Worm (Caenorhabditis elegans) whole organism, young adult: ENCODE data around the gene C50C3.1.

Experiments
- B0019.2 ChIP-seq: fragments of 200-800 bp; sonication (Bioruptor generic); conservative IDR thresholded peaks from 2 replicates; pipeline ENCODE4 v1.3.6; 2022; ENCODE audit warnings: missing genetic modification reagents, missing genetic modification characterization, missing compliant biosample characterization
- B0035.1 ChIP-seq: sonication (generic microtip); optimal IDR thresholded peaks from 2 replicates; lab custom pipeline; 2016; ENCODE audit warnings: missing genetic modification characterization, mild to moderate bottlenecking, missing compliant biosample characterization, missing genotype, missing genetic modification reagents
- B0336.3 ChIP-seq: fragments of 200-800 bp; sonication (Bioruptor generic); IDR thresholded peaks from 2 replicates; pipeline ENCODE4 v1.3.6; 2022; ENCODE audit warnings: missing genetic modification characterization, missing compliant biosample characterization
- C17E4.6 ChIP-seq: fragments of 200-800 bp; sonication (Bioruptor generic); IDR thresholded peaks from 2 replicates; pipeline ENCODE4 v1.3.6; 2022; ENCODE audit warnings: missing genetic modification reagents, missing genetic modification characterization, missing compliant biosample characterization
- D2030.7 ChIP-seq: fragments of 200-800 bp; sonication (Bioruptor generic); IDR thresholded peaks from 2 replicates; pipeline ENCODE4 v1.3.6; 2022; ENCODE audit warnings: missing genetic modification reagents, missing genetic modification characterization, missing compliant biosample characterization
- F22D6.2 ChIP-seq: sonication (generic microtip); optimal IDR thresholded peaks from 2 replicates; lab custom pipeline; 2016; ENCODE audit warnings: mild to moderate bottlenecking, missing genetic modification characterization, missing compliant biosample characterization
- F23B12.7 ChIP-seq: sonication (generic microtip); optimal IDR thresholded peaks from 2 replicates; lab custom pipeline; 2017; ENCODE audit warnings: missing genetic modification characterization, mild to moderate bottlenecking, missing compliant biosample characterization, antibody characterized with exemption, moderate library complexity; ENCODE audit not compliant: insufficient read depth
- F49E8.2 ChIP-seq: sonication (generic microtip); optimal IDR thresholded peaks from 3 replicates; lab custom pipeline; 2017; ENCODE audit warnings: missing genetic modification characterization, mild to moderate bottlenecking, missing compliant biosample characterization, antibody characterized with exemption, moderate library complexity; ENCODE audit not compliant: insufficient read depth
- Y53F4B.3 ChIP-seq: fragments of 200-800 bp; sonication (Bioruptor generic); IDR thresholded peaks from 2 replicates; pipeline ENCODE4 v1.3.6; 2022; ENCODE audit warnings: missing genetic modification reagents, missing genetic modification characterization, missing compliant biosample characterization
- Y53G8AR.9 ChIP-seq: fragments of 200-800 bp; sonication (Bioruptor generic); conservative IDR thresholded peaks from 2 replicates; pipeline ENCODE4 v1.3.6; 2022; ENCODE audit warnings: missing genetic modification reagents, missing genetic modification characterization, missing compliant biosample characterization
- Y56A3A.18 ChIP-seq: fragments of 200-800 bp; sonication (Bioruptor generic); IDR thresholded peaks from 2 replicates; pipeline ENCODE4 v1.3.6; 2022; ENCODE audit warnings: missing genetic modification reagents, missing genetic modification characterization, missing compliant biosample characterization
- Y95B8A.8 ChIP-seq: fragments of 200-800 bp; sonication (Bioruptor generic); IDR thresholded peaks from 2 replicates; pipeline ENCODE4 v1.3.6; 2022; ENCODE audit warnings: missing genetic modification reagents, missing genetic modification characterization, missing compliant biosample characterization
- ZK185.1 ChIP-seq: sonication (generic microtip); optimal IDR thresholded peaks from 2 replicates; lab custom pipeline; 2016; ENCODE audit warnings: mild to moderate bottlenecking, missing genetic modification characterization, missing compliant biosample characterization; ENCODE audit not compliant: poor library complexity, severe bottlenecking
- akir-1 ChIP-seq: fragments of 200-800 bp; sonication (Bioruptor generic); optimal IDR thresholded peaks from 2 replicates; lab custom pipeline; 2018; ENCODE audit warnings: mild to moderate bottlenecking, missing genetic modification characterization, moderate library complexity, missing compliant biosample characterization
- aptf-3 ChIP-seq: fragments of 200-800 bp; sonication (Bioruptor generic); IDR thresholded peaks from 2 replicates; pipeline ENCODE4 v1.3.6; 2022; ENCODE audit warnings: missing genetic modification characterization, missing compliant biosample characterization
- atf-7 ChIP-seq: sonication (generic microtip); optimal IDR thresholded peaks from 2 replicates; lab custom pipeline; 2017; ENCODE audit warnings: mild to moderate bottlenecking, missing genetic modification characterization, missing compliant biosample characterization
- attf-3 ChIP-seq: fragments of 200-800 bp; sonication (Bioruptor generic); conservative IDR thresholded peaks from 2 replicates; pipeline ENCODE4 v1.3.6; 2022; ENCODE audit warnings: missing genetic modification reagents, missing genetic modification characterization, missing compliant biosample characterization
- ceh-40 ChIP-seq: fragments of 200-800 bp; sonication (Bioruptor generic); IDR thresholded peaks from 2 replicates; pipeline ENCODE4 v1.3.6; 2022; ENCODE audit warnings: missing genetic modification characterization, missing compliant biosample characterization
- ceh-58 ChIP-seq: fragments of 200-800 bp; sonication (Bioruptor generic); IDR thresholded peaks from 2 replicates; pipeline ENCODE4 v1.3.6; 2022; ENCODE audit warnings: missing genetic modification characterization, missing compliant biosample characterization
- ceh-91 ChIP-seq: fragments of 200-800 bp; sonication (Bioruptor generic); IDR thresholded peaks from 2 replicates; pipeline ENCODE4 v1.3.6; 2022; ENCODE audit warnings: missing genetic modification reagents, missing genetic modification characterization, missing compliant biosample characterization
- die-1 ChIP-seq: sonication (generic microtip); optimal IDR thresholded peaks from 2 replicates; lab custom pipeline; 2016; ENCODE audit warnings: missing genotype, mild to moderate bottlenecking, missing genetic modification characterization, missing compliant biosample characterization
- dox-1 ChIP-seq: fragments of 200-800 bp; sonication (Bioruptor generic); IDR thresholded peaks from 2 replicates; pipeline ENCODE4 v1.3.6; 2022; ENCODE audit warnings: missing genetic modification reagents, missing genetic modification characterization, missing compliant biosample characterization
- egrh-3 ChIP-seq: fragments of 200-800 bp; sonication (Bioruptor generic); IDR thresholded peaks from 2 replicates; pipeline ENCODE4 v1.3.6; 2022; ENCODE audit warnings: missing genetic modification reagents, missing genetic modification characterization, missing compliant biosample characterization
- ets-4 ChIP-seq: fragments of 200-800 bp; sonication (Bioruptor generic); optimal IDR thresholded peaks from 2 replicates; lab custom pipeline; 2018; ENCODE audit warnings: mild to moderate bottlenecking, missing genetic modification characterization, missing compliant biosample characterization
- him-1 ChIP-seq: sonication (generic microtip); optimal IDR thresholded peaks from 2 replicates; lab custom pipeline; 2016; ENCODE audit warnings: missing genotype, missing genetic modification reagents, missing genetic modification characterization, missing compliant biosample characterization
- hlh-12 ChIP-seq: sonication (generic microtip); optimal IDR thresholded peaks from 2 replicates; lab custom pipeline; 2016; ENCODE audit warnings: missing genetic modification characterization, missing compliant biosample characterization
- hmg-20 ChIP-seq: fragments of 200-800 bp; sonication (Bioruptor generic); IDR thresholded peaks from 2 replicates; pipeline ENCODE4 v1.3.6; 2022; ENCODE audit warnings: missing genetic modification reagents, missing genetic modification characterization, missing compliant biosample characterization
- let-526 ChIP-seq: fragments of 200-800 bp; sonication (Bioruptor generic); IDR thresholded peaks from 2 replicates; pipeline ENCODE4 v1.3.6; 2022; ENCODE audit warnings: missing genetic modification reagents, missing genetic modification characterization, missing compliant biosample characterization
- lin-54 ChIP-seq: fragments of 200-800 bp; sonication (Bioruptor generic); optimal IDR thresholded peaks from 2 replicates; lab custom pipeline; 2018; ENCODE audit warnings: mild to moderate bottlenecking, missing genetic modification characterization, missing compliant biosample characterization
- madf-10 ChIP-seq: sonication (generic microtip); optimal IDR thresholded peaks from 2 replicates; lab custom pipeline; 2016; ENCODE audit warnings: mild to moderate bottlenecking, missing genetic modification characterization, missing compliant biosample characterization
- mcd-1 ChIP-seq: fragments of 200-800 bp; sonication (Bioruptor generic); IDR thresholded peaks from 2 replicates; pipeline ENCODE4 v1.3.6; 2022; ENCODE audit warnings: missing genetic modification reagents, missing genetic modification characterization, missing compliant biosample characterization
- mel-28 ChIP-seq: sonication (generic microtip); optimal IDR thresholded peaks from 2 replicates; lab custom pipeline; 2016; ENCODE audit warnings: borderline replicate concordance, mild to moderate bottlenecking, missing genetic modification characterization, missing compliant biosample characterization
- mes-4 ChIP-seq: sonication (generic microtip); optimal IDR thresholded peaks from 2 replicates; lab custom pipeline; 2016; ENCODE audit warnings: missing genotype, missing genetic modification characterization, missing compliant biosample characterization
- mxl-1 ChIP-seq: sonication (generic microtip); optimal IDR thresholded peaks from 2 replicates; lab custom pipeline; 2016; ENCODE audit warnings: missing genetic modification characterization, missing compliant biosample characterization
- nfya-2 ChIP-seq: fragments of 200-800 bp; sonication (Bioruptor generic); IDR thresholded peaks from 2 replicates; pipeline ENCODE4 v1.3.6; 2022; ENCODE audit warnings: missing genetic modification reagents, missing genetic modification characterization, missing compliant biosample characterization
- nhr-120 ChIP-seq: fragments of 200-800 bp; sonication (Bioruptor generic); IDR thresholded peaks from 2 replicates; pipeline ENCODE4 v1.3.6; 2022; ENCODE audit warnings: missing genetic modification characterization, missing compliant biosample characterization
- nhr-80 ChIP-seq: sonication (generic microtip); optimal IDR thresholded peaks from 2 replicates; lab custom pipeline; 2016; ENCODE audit warnings: missing genetic modification characterization, missing compliant biosample characterization
- pha-4 ChIP-seq: fragments of 150-350 bp; sonication (generic microtip); optimal IDR thresholded peaks from 2 replicates; lab custom pipeline; 2014; ENCODE audit warnings: missing biosample characterization, missing genetic modification reagents, missing genetic modification characterization
- rcor-1 ChIP-seq: fragments of 200-800 bp; sonication (Bioruptor generic); IDR thresholded peaks from 2 replicates; pipeline ENCODE4 v1.3.6; 2022; ENCODE audit warnings: missing genetic modification reagents, missing genetic modification characterization, missing compliant biosample characterization
- rpc-1 ChIP-seq, 2 experiments: fragments of 150-350 bp in 1 of 2; sonication (generic microtip) in 1 of 2; optimal IDR thresholded peaks; 2 replicates each; lab custom pipeline; 2014 to 2018; ENCODE audit warnings: missing biosample characterization in 1 of 2, missing genetic modification characterization in 1 of 2, missing genetic modification reagents in 1 of 2, missing genotype in 1 of 2
- sdz-38 ChIP-seq: sonication (generic microtip); optimal IDR thresholded peaks from 2 replicates; lab custom pipeline; 2016; ENCODE audit warnings: missing genotype, missing genetic modification characterization, missing compliant biosample characterization
- snpc-1.3 ChIP-seq: sonication (generic microtip); optimal IDR thresholded peaks from 2 replicates; lab custom pipeline; 2017; ENCODE audit warnings: missing genetic modification characterization, mild to moderate bottlenecking, missing compliant biosample characterization, antibody characterized with exemption, moderate library complexity, missing genotype, missing genetic modification reagents; ENCODE audit not compliant: insufficient read depth
- somi-1 ChIP-seq: fragments of 200-800 bp; sonication (Bioruptor generic); optimal IDR thresholded peaks from 2 replicates; lab custom pipeline; 2018; ENCODE audit warnings: mild to moderate bottlenecking, missing genetic modification characterization, missing compliant biosample characterization
- tbp1 ChIP-seq: fragments of 200-800 bp; sonication (Bioruptor generic); optimal IDR thresholded peaks from 2 replicates; lab custom pipeline; 2018; ENCODE audit warnings: mild to moderate bottlenecking, missing genetic modification characterization, missing compliant biosample characterization
- tbx-9 ChIP-seq: sonication (generic microtip); optimal IDR thresholded peaks from 2 replicates; lab custom pipeline; 2016; ENCODE audit warnings: borderline replicate concordance, missing genetic modification characterization, inconsistent platforms, missing compliant biosample characterization
- tlf-1 ChIP-seq: fragments of 200-800 bp; sonication (Bioruptor generic); optimal IDR thresholded peaks from 2 replicates; lab custom pipeline; 2018; ENCODE audit warnings: mild to moderate bottlenecking, missing genetic modification characterization, missing compliant biosample characterization
- zfh-2 ChIP-seq: fragments of 200-800 bp; sonication (Bioruptor generic); conservative IDR thresholded peaks from 2 replicates; pipeline ENCODE4 v1.3.6; 2022; ENCODE audit warnings: missing genetic modification reagents, missing genetic modification characterization, missing compliant biosample characterization
- ztf-25 ChIP-seq: fragments of 200-800 bp; sonication (Bioruptor generic); IDR thresholded peaks from 2 replicates; pipeline ENCODE4 v1.3.6; 2022; ENCODE audit warnings: missing genetic modification reagents, missing genetic modification characterization, missing compliant biosample characterization
- ztf-26 ChIP-seq: sonication (generic microtip); optimal IDR thresholded peaks from 2 replicates; lab custom pipeline; 2017; ENCODE audit warnings: missing genetic modification characterization, missing compliant biosample characterization

Gene C50C3.1

ce11 chrIII:8227511-8227910 lies 35.7 kb downstream of the C50C3.1 start, which contains the start of gene fbxl-1 (continued):
- TF ChIP-seq nhr-120 (no peak), ceh-58 (GFP tag; lab: Robert Waterston, UW) (no peak), Y95B8A.8 (GFP tag; lab: Robert Waterston, UW) (no peak), F23B12.7 (no peak), mes-4 (no peak), mxl-1 (no peak), C17E4.6 (no peak), pha-4 (tag; lab: Kevin White, UChicago) (peak; percentile 32), tbp1 (GFP tag; lab: Kevin White, UChicago) (peak; percentile 53), akir-1 (no peak), snpc-1.3 (tag; lab: Kevin White, UChicago) (no peak), egrh-3 (GFP tag; lab: Robert Waterston, UW) (peak; percentile 35; the same call in 1 of the 2 replicates), aptf-3 (GFP tag; lab: Robert Waterston, UW) (no peak), ets-4 (GFP tag; lab: Kevin White, UChicago) (peak; percentile 65), dox-1 (GFP tag; lab: Robert Waterston, UW) (peak; percentile 83), D2030.7 (GFP tag; lab: Robert Waterston, UW) (no peak), F22D6.2 (peak; percentile 29), tlf-1 (GFP tag; lab: Kevin White, UChicago) (peak; percentile 25), mel-28 (tag; lab: Kevin White, UChicago) (no peak), attf-3 (GFP tag; lab: Robert Waterston, UW) (peak; percentile 76), die-1 (no peak), ceh-40 (GFP tag; lab: Robert Waterston, UW) (no peak), Y56A3A.18 (GFP tag; lab: Robert Waterston, UW) (no peak), Y53G8AR.9 (GFP tag; lab: Robert Waterston, UW) (no peak), rcor-1 (GFP tag; lab: Robert Waterston, UW) (peak; percentile 42; the same call in 1 of the 2 replicates), nhr-80 (tag; lab: Kevin White, UChicago) (peak; percentile 85), somi-1 (peak; percentile 63), let-526 (no peak; the same call in 1 of the 2 replicates), atf-7 (tag; lab: Kevin White, UChicago) (peak; percentile 16), B0019.2 (no peak), ztf-26 (peak; percentile 34), B0336.3 (GFP tag; lab: Robert Waterston, UW) (no peak; the same call in none of the 2 replicates), zfh-2 (peak; percentile 98), nfya-2 (no peak), him-1 (tag; lab: Kevin White, UChicago) (no peak), F49E8.2 (tag; lab: Kevin White, UChicago) (no peak), hmg-20 (GFP tag; lab: Robert Waterston, UW) (0 out of 2 replicates have a peak, but pooled peaks have one; percentile 32), ceh-91 (GFP tag; lab: Robert Waterston, UW) (0 out of 2 replicates have a peak, but pooled peaks have one; percentile 30), ztf-25 (GFP tag; lab: Robert Waterston, UW) (no peak), madf-10 (tag; lab: Kevin White, UChicago) (peak; percentile 90), sdz-38 (no peak), tbx-9 (tag; lab: Kevin White, UChicago) (no peak), mcd-1 (peak; percentile 72), rpc-1 (optimal IDR thresholded peaks at IDR 0.05; lab: Kevin White, UChicago) (no peak), rpc-1 (tag; optimal IDR thresholded peaks at IDR 0.05; lab: Kevin White, UChicago) (no peak), hlh-12 (tag; lab: Kevin White, UChicago) (no peak), ZK185.1 (peak; percentile 41), Y53F4B.3 (no peak), lin-54 (GFP tag; lab: Kevin White, UChicago) (peak; percentile 55), B0035.1 (no peak)
